Fruit fly (Drosophila melanogaster) Kc167 (cell line): ENCODE measurements around the gene CG10909.

Experiments
- Myc ChIP-seq: fragments of >200 bp; optimal IDR thresholded peaks from 2 replicates; lab custom pipeline; 2017; ENCODE audit warnings: missing external identifiers
- Sin3A ChIP-seq: fragments of >200 bp; optimal IDR thresholded peaks from 2 replicates; lab custom pipeline; 2018; ENCODE audit warnings: missing external identifiers
- h ChIP-seq: fragments of >200 bp; optimal IDR thresholded peaks from 3 replicates; lab custom pipeline; 2018; ENCODE audit warnings: missing external identifiers
- insv ChIP-seq: fragments of >200 bp; optimal IDR thresholded peaks from 3 replicates; lab custom pipeline; 2018; ENCODE audit warnings: missing external identifiers
- psq ChIP-seq: fragments of >200 bp; optimal IDR thresholded peaks from 2 replicates; lab custom pipeline; 2017; ENCODE audit warnings: missing external identifiers
- ttk ChIP-seq: sonication (Bioruptor generic); optimal IDR thresholded peaks from 2 replicates; lab custom pipeline; 2017; ENCODE audit warnings: missing external identifiers

The CG10909 gene

DNA sequence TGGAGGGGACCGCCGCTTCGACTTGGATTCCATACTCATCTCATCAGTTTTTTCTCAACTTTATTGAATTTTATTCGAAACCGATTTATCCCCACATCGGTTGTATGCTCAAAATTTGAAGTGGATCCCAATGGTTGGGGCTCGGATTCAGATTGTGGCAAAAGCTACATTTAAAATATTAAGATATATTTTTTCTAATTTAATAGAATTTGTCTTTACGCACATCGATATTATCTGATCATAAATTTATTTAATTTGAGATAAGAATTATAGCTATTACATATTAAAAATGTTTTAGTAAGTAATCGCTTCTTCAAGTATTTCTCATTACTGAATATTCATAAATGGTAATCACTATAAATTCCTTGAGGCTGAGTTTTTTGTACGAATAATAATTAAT lies at the start of gene CG10909:
CG10909 (minus strand) TSS at position 101 of the 400 bp plus-strand sequence.
- TF ChIP-seq h (no peak), psq (no peak), Myc (no peak), ttk (lab: Kevin White, UChicago) (no peak), Sin3A (no peak), insv (no peak)

- TF ChIP-seq h (no peak), ttk (lab: Kevin White, UChicago) (no peak), Myc (no peak), insv (no peak), psq (no peak), Sin3A (no peak)
These were observed 49.1 kb upstream of the CG10909 start for dm6 chr3R:12960227-12960626.

dm6 chr3R:12957388-12957787 lies 46.3 kb upstream of the CG10909 start:
- TF ChIP-seq psq (no peak), h (no peak), Sin3A (no peak), Myc (no peak), insv (no peak), ttk (lab: Kevin White, UChicago) (no peak)

dm6 chr3R:12915811-12916210 lies 4.7 kb upstream of the CG10909 start, which contains the start of gene beat-Vb:
TSS of gene beat-Vb (plus strand) at chr3R:12916056.
- TF ChIP-seq h, result no peak
- TF ChIP-seq insv, result no peak
- no peak for TF ChIP-seq Myc
- TF ChIP-seq ttk (lab: Kevin White, UChicago), result no peak
- TF ChIP-seq psq, result no peak
- no peak for TF ChIP-seq Sin3A

DNA sequence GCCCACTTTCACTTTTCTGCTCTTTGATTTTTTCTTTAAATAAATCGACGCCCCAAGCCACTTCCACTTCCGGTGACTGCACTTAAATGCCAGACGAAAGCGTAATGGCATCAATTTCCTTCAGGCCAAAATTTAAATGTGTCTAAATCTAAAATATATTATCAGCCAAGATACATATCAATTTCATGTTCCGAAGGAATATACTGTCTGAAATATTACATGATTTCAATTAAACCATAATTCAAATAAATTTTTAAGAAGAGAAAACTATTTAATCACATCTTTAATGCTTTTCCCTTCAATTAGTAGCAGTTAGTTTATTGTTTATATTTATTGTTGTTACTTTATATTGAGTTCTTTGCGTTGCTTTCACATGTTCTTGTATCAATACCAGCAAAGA lies 19.4 kb downstream of the CG10909 start, which contains the start of gene d-cup:
d-cup (plus strand) TSS at position 301 of the 400 bp plus-strand sequence.
- TF ChIP-seq ttk (lab: Kevin White, UChicago), result no peak
- TF ChIP-seq Myc, result no peak
- TF ChIP-seq h, result no peak
- no peak for TF ChIP-seq psq
